Fruit fly (Drosophila melanogaster): ENCODE data around the gene MagR.

MagR gene

dm6 chrX:15760447-15761297 is 26.6 kb downstream of the MagR start, which contains the start of the genes Graf and mRpL3 (continued):
- TF ChIP-seq D (optimal IDR thresholded peaks at IDR 0.05) (no peak), D (GFP tag; optimal IDR thresholded peaks at IDR 0.05) (no peak), Gug (GFP tag; IDR thresholded peaks at IDR 0.05) (no peak), CG8359 (GFP tag; optimal IDR thresholded peaks at IDR 0.05; ENCODE audit: borderline replicate concordance) (no peak), eyg (GFP tag; optimal IDR thresholded peaks at IDR 0.05) (no peak), CG13296 (GFP tag; optimal IDR thresholded peaks at IDR 0.05) (no peak), CkIIα-i1 (GFP tag; IDR thresholded peaks at IDR 0.05) (no peak), Max (GFP tag; optimal IDR thresholded peaks at IDR 0.05) (no peak), CG34422 (GFP tag; IDR thresholded peaks at IDR 0.05) (no peak), CG6689 (GFP tag; IDR thresholded peaks at IDR 0.05) (no peak), CG30020 (tag; optimal IDR thresholded peaks at IDR 0.05) (peak; percentile 96), chm (GFP tag; IDR thresholded peaks at IDR 0.05) (no peak), E2f2 (GFP tag; IDR thresholded peaks at IDR 0.05) (no peak), Sox102F (GFP tag; optimal IDR thresholded peaks at IDR 0.05) (no peak), CG6854 (GFP tag; optimal IDR thresholded peaks at IDR 0.05) (no peak), tgo (GFP tag; IDR thresholded peaks at IDR 0.05) (no peak), gce (GFP tag; IDR thresholded peaks at IDR 0.05) (no peak), Rfx (GFP tag; IDR thresholded peaks at IDR 0.05) (0 out of 2 replicates have a peak, but pooled peaks have one; percentile 27), Hr51 (GFP tag; optimal IDR thresholded peaks at IDR 0.05) (no peak), CG34224 (GFP tag; IDR thresholded peaks at IDR 0.05; ENCODE audit: partially characterized antibody) (peak; percentile 87), Dfd (GFP tag; optimal IDR thresholded peaks at IDR 0.05) (no peak), Xbp1 (GFP tag; optimal IDR thresholded peaks at IDR 0.05) (no peak), CG14860 (GFP tag; IDR thresholded peaks at IDR 0.05; ENCODE audit: partially characterized antibody) (peak; percentile 90), ato (GFP tag; IDR thresholded peaks at IDR 0.05; ENCODE audit: partially characterized antibody) (peak; percentile 90), CG9876 (GFP tag; optimal IDR thresholded peaks at IDR 0.05) (no peak), Antp (GFP tag; optimal IDR thresholded peaks at IDR 0.05) (no peak), Hand (GFP tag; optimal IDR thresholded peaks at IDR 0.05) (no peak), CG8944 (GFP tag; optimal IDR thresholded peaks at IDR 0.05) (no peak), CG6654 (GFP tag; optimal IDR thresholded peaks at IDR 0.05) (no peak), trem (tag; optimal IDR thresholded peaks at IDR 0.05) (no peak), mam (GFP tag; optimal IDR thresholded peaks at IDR 0.05) (no peak), wdn (GFP tag; IDR thresholded peaks at IDR 0.05) (no peak), tin (GFP tag; optimal IDR thresholded peaks at IDR 0.05) (no peak), lola (GFP tag; optimal IDR thresholded peaks at IDR 0.05) (peak in 1 of 3 experiments; percentile 85), CG14014 (GFP tag; IDR thresholded peaks at IDR 0.05) (no peak), tio (GFP tag; optimal IDR thresholded peaks at IDR 0.05) (no peak), Asciz (GFP tag; optimal IDR thresholded peaks at IDR 0.05) (no peak), ab (GFP tag; optimal IDR thresholded peaks at IDR 0.05) (no peak), Atf-2 (GFP tag; optimal IDR thresholded peaks at IDR 0.05) (no peak), CG12071 (GFP tag; optimal IDR thresholded peaks at IDR 0.05) (no peak), H2.0 (GFP tag; IDR thresholded peaks at IDR 0.05) (no peak), CG16863 (GFP tag; optimal IDR thresholded peaks at IDR 0.05) (no peak), emc (GFP tag; optimal IDR thresholded peaks at IDR 0.05) (no peak), ase (GFP tag; IDR thresholded peaks at IDR 0.05) (no peak), gfzf (GFP tag; optimal IDR thresholded peaks at IDR 0.05) (peak; percentile 35), CG14050 (GFP tag; IDR thresholded peaks at IDR 0.05) (no peak), inv (GFP tag; IDR thresholded peaks at IDR 0.05; ENCODE audit: partially characterized antibody) (peak; percentile 88), CG10209 (GFP tag; optimal IDR thresholded peaks at IDR 0.05) (no peak), tna (GFP tag; IDR thresholded peaks at IDR 0.05; ENCODE audit: partially characterized antibody) (peak; percentile 93), Dad (GFP tag; optimal IDR thresholded peaks at IDR 0.05) (no peak)

All from whole organism, embryonic.